Worm (Caenorhabditis elegans) whole organism, L3 larva: ENCODE measurements around the gene K03D3.2.
"Not testable (repeated sequence)": the region's sequence is repeated elsewhere in the genome, so short reads cannot be mapped to it uniquely, and the experiment has no call there.

ENCODE experiments used
- ZK546.5 ChIP-seq: sonication (generic microtip); optimal IDR thresholded peaks from 2 replicates; lab custom pipeline; 2017; ENCODE audit warnings: missing biosample characterization, missing genetic modification characterization
- aly-2 ChIP-seq: fragments of 150-350 bp; optimal IDR thresholded peaks from 2 replicates; lab custom pipeline; 2014; ENCODE audit warnings: missing biosample characterization, missing genetic modification characterization
- ama-1 ChIP-seq: fragments of 150-350 bp; optimal IDR thresholded peaks from 2 replicates; lab custom pipeline; 2018
- ceh-16 ChIP-seq: sonication (generic microtip); optimal IDR thresholded peaks from 2 replicates; lab custom pipeline; 2017; ENCODE audit warnings: missing biosample characterization, missing genetic modification characterization
- ceh-28 ChIP-seq: fragments of 150-350 bp; optimal IDR thresholded peaks from 2 replicates; lab custom pipeline; 2014; ENCODE audit warnings: missing biosample characterization, missing genetic modification reagents, missing genetic modification characterization
- daf-12 ChIP-seq: fragments of 150-350 bp; optimal IDR thresholded peaks from 2 replicates; lab custom pipeline; 2014; ENCODE audit warnings: missing biosample characterization, missing genetic modification reagents, missing genetic modification characterization
- elt-2 ChIP-seq: sonication (generic microtip); optimal IDR thresholded peaks from 2 replicates; lab custom pipeline; 2016; ENCODE audit warnings: missing genetic modification reagents, mild to moderate bottlenecking, missing genetic modification characterization, missing compliant biosample characterization
- elt-3 ChIP-seq, 3 experiments: fragments of 150-350 bp in 1 of 3; sonication (generic microtip) in 2 of 3; optimal IDR thresholded peaks; 2 replicates in 2 of 3; 4 replicates in 1 of 3; lab custom pipeline; 2014 to 2017; ENCODE audit warnings: missing biosample characterization in 3 of 3, missing genetic modification characterization in 3 of 3
- eor-1 ChIP-seq, 2 experiments: fragments of 150-350 bp; optimal IDR thresholded peaks; 2 replicates each; lab custom pipeline; 2014 to 2018; ENCODE audit warnings: missing biosample characterization in 2 of 2, missing genetic modification characterization in 2 of 2
- fkh-10 ChIP-seq: sonication (generic microtip); optimal IDR thresholded peaks from 2 replicates; lab custom pipeline; 2017; ENCODE audit warnings: missing biosample characterization, missing genetic modification reagents, missing genetic modification characterization
- fkh-2 ChIP-seq: fragments of 150-350 bp; optimal IDR thresholded peaks from 2 replicates; lab custom pipeline; 2014; ENCODE audit warnings: missing biosample characterization, missing genetic modification reagents, missing genetic modification characterization
- fos-1 ChIP-seq: fragments of 150-350 bp; optimal IDR thresholded peaks from 2 replicates; lab custom pipeline; 2014; ENCODE audit warnings: missing biosample characterization, missing genetic modification characterization
- hmg-11 ChIP-seq: sonication (generic microtip); optimal IDR thresholded peaks from 2 replicates; lab custom pipeline; 2016; ENCODE audit warnings: missing genetic modification characterization, missing compliant biosample characterization
- jun-1 ChIP-seq: fragments of 150-350 bp; optimal IDR thresholded peaks from 2 replicates; lab custom pipeline; 2014; ENCODE audit warnings: missing biosample characterization, missing genetic modification reagents, missing genetic modification characterization
- lin-15B ChIP-seq: fragments of 150-350 bp; optimal IDR thresholded peaks from 2 replicates; lab custom pipeline; 2014; ENCODE audit warnings: missing biosample characterization, missing genetic modification characterization
- lsy-12 ChIP-seq: sonication (generic microtip); optimal IDR thresholded peaks from 2 replicates; lab custom pipeline; 2016; ENCODE audit warnings: mild to moderate bottlenecking, missing genetic modification characterization, missing compliant biosample characterization
- mdl-1 ChIP-seq: fragments of 150-350 bp; optimal IDR thresholded peaks from 2 replicates; lab custom pipeline; 2014; ENCODE audit warnings: missing biosample characterization, missing genetic modification characterization
- nfya-1 ChIP-seq: sonication (generic microtip); optimal IDR thresholded peaks from 2 replicates; lab custom pipeline; 2017; ENCODE audit warnings: missing genetic modification characterization, mild to moderate bottlenecking, missing compliant biosample characterization, antibody characterized with exemption, moderate library complexity; ENCODE audit not compliant: insufficient read depth
- nhr-11 ChIP-seq: fragments of 150-350 bp; optimal IDR thresholded peaks from 2 replicates; lab custom pipeline; 2014; ENCODE audit warnings: missing biosample characterization, missing genetic modification characterization
- nhr-12 ChIP-seq: fragments of 150-350 bp; optimal IDR thresholded peaks from 2 replicates; lab custom pipeline; 2014; ENCODE audit warnings: missing biosample characterization, missing genetic modification characterization
- nhr-23 ChIP-seq: fragments of 150-350 bp; optimal IDR thresholded peaks from 2 replicates; lab custom pipeline; 2014; ENCODE audit warnings: missing biosample characterization, missing genetic modification reagents, missing genetic modification characterization
- nhr-237 ChIP-seq: fragments of 150-350 bp; optimal IDR thresholded peaks from 2 replicates; lab custom pipeline; 2014; ENCODE audit warnings: missing biosample characterization, missing genetic modification characterization
- nhr-25 ChIP-seq: sonication (generic microtip); optimal IDR thresholded peaks from 2 replicates; lab custom pipeline; 2017; ENCODE audit warnings: missing biosample characterization, missing genetic modification characterization
- nhr-28 ChIP-seq: fragments of 150-350 bp; optimal IDR thresholded peaks from 2 replicates; lab custom pipeline; 2014; ENCODE audit warnings: missing biosample characterization, missing genetic modification characterization
- nhr-43 ChIP-seq: sonication (generic microtip); optimal IDR thresholded peaks from 2 replicates; lab custom pipeline; 2016; ENCODE audit warnings: mild to moderate bottlenecking, missing genetic modification characterization, missing compliant biosample characterization; ENCODE audit not compliant: poor library complexity, severe bottlenecking
- nhr-67 ChIP-seq: fragments of 150-350 bp; optimal IDR thresholded peaks from 2 replicates; lab custom pipeline; 2014; ENCODE audit warnings: missing biosample characterization, missing genetic modification characterization
- nhr-76 ChIP-seq: fragments of 150-350 bp; sonication (generic microtip); optimal IDR thresholded peaks from 5 replicates; lab custom pipeline; 2014; ENCODE audit warnings: missing biosample characterization, missing genetic modification characterization
- pha-4 ChIP-seq: fragments of 150-350 bp; optimal IDR thresholded peaks from 2 replicates; lab custom pipeline; 2014; ENCODE audit warnings: missing biosample characterization, missing genetic modification reagents, missing genetic modification characterization
- pqm-1 ChIP-seq: fragments of 150-350 bp; optimal IDR thresholded peaks from 2 replicates; lab custom pipeline; 2017; ENCODE audit warnings: missing biosample characterization, missing genetic modification characterization, inconsistent platforms
- sea-2 ChIP-seq: fragments of 150-350 bp; sonication (generic microtip); optimal IDR thresholded peaks from 4 replicates; lab custom pipeline; 2014; ENCODE audit warnings: missing biosample characterization, missing genetic modification reagents, missing genetic modification characterization
- snpc-4 ChIP-seq: fragments of 150-350 bp; optimal IDR thresholded peaks from 2 replicates; lab custom pipeline; 2014; ENCODE audit warnings: missing biosample characterization, missing genetic modification characterization
- unc-39 ChIP-seq: sonication (generic microtip); optimal IDR thresholded peaks from 4 replicates; lab custom pipeline; 2017; ENCODE audit warnings: missing biosample characterization, missing genetic modification characterization
- unc-62 ChIP-seq: fragments of 150-350 bp; sonication (generic microtip); optimal IDR thresholded peaks from 4 replicates; lab custom pipeline; 2014; ENCODE audit warnings: missing biosample characterization, missing genetic modification reagents, missing genetic modification characterization
- zag-1 ChIP-seq: fragments of 150-350 bp; optimal IDR thresholded peaks from 2 replicates; lab custom pipeline; 2014; ENCODE audit warnings: missing biosample characterization, missing genetic modification characterization
- ztf-11 ChIP-seq: fragments of 150-350 bp; optimal IDR thresholded peaks from 2 replicates; lab custom pipeline; 2014; ENCODE audit warnings: missing biosample characterization, missing genetic modification characterization

K03D3.2 gene

ce11 chrIV:16310103-16310502 is 18.3 kb downstream of the K03D3.2 start:
- TF ChIP-seq ztf-11 (tag; lab: Kevin White, UChicago) (no peak), lsy-12 (no peak), unc-62 (GFP tag; lab: Kevin White, UChicago) (no peak), aly-2 (tag; lab: Kevin White, UChicago) (no peak), nhr-28 (no peak), fkh-10 (no peak), zag-1 (tag; lab: Kevin White, UChicago) (no peak), nhr-25 (tag; lab: Kevin White, UChicago) (no peak), eor-1 (tag; optimal IDR thresholded peaks at IDR 0.05; lab: Kevin White, UChicago) (no peak), snpc-4 (tag; lab: Kevin White, UChicago) (no peak), elt-3 (tag; optimal IDR thresholded peaks at IDR 0.05; lab: Kevin White, UChicago) (no peak), mdl-1 (tag; lab: Kevin White, UChicago) (no peak), ceh-28 (tag; lab: Kevin White, UChicago) (no peak), pqm-1 (tag; lab: Kevin White, UChicago) (no peak), unc-39 (tag; lab: Kevin White, UChicago) (no peak), nhr-76 (no peak), jun-1 (no peak), lin-15B (tag; lab: Kevin White, UChicago) (no peak), ceh-16 (tag; lab: Kevin White, UChicago) (no peak), hmg-11 (tag; lab: Kevin White, UChicago) (no peak)

- TF ChIP-seq unc-62 (GFP tag; lab: Kevin White, UChicago); nhr-12; daf-12 (tag; lab: Kevin White, UChicago): not testable (repeated sequence)
Observed at ce11 chrIV:16307925-16308324, 20.5 kb downstream of the K03D3.2 start, which contains the start of gene rac-2. Gene rac-2, plus strand, starts transcription at chrIV:16308225.

- no peak for TF ChIP-seq nhr-28
- no peak for TF ChIP-seq mdl-1 (tag; lab: Kevin White, UChicago)
- no peak for TF ChIP-seq fos-1 (tag; lab: Kevin White, UChicago)
- TF ChIP-seq nhr-67: no peak
- TF ChIP-seq lsy-12: no peak
- TF ChIP-seq jun-1: no peak
- no peak for TF ChIP-seq ZK546.5 (tag; lab: Kevin White, UChicago)
- no peak for TF ChIP-seq snpc-4 (tag; lab: Kevin White, UChicago)
- no peak for TF ChIP-seq zag-1 (tag; lab: Kevin White, UChicago)
- TF ChIP-seq pqm-1 (tag; lab: Kevin White, UChicago): no peak
Observed at ce11 chrIV:16306918-16307317, 21.5 kb downstream of the K03D3.2 start.

- TF ChIP-seq pha-4 (no peak), nhr-11 (tag; lab: Kevin White, UChicago) (no peak), unc-39 (tag; lab: Kevin White, UChicago) (no peak), nhr-12 (no peak), nhr-43 (tag; lab: Kevin White, UChicago) (no peak), sea-2 (GFP tag; lab: Kevin White, UChicago) (no peak), jun-1 (no peak), elt-3 (tag; optimal IDR thresholded peaks at IDR 0.05; lab: Kevin White, UChicago) (no peak), unc-62 (GFP tag; lab: Kevin White, UChicago) (no peak), nfya-1 (tag; lab: Kevin White, UChicago) (no peak), fkh-2 (no peak), ceh-28 (tag; lab: Kevin White, UChicago) (no peak), ama-1 (no peak), nhr-25 (tag; lab: Kevin White, UChicago) (no peak), ztf-11 (tag; lab: Kevin White, UChicago) (no peak), nhr-76 (no peak), lsy-12 (no peak), nhr-23 (tag; lab: Kevin White, UChicago) (no peak), ceh-16 (tag; lab: Kevin White, UChicago) (no peak), nhr-237 (tag; lab: Kevin White, UChicago) (no peak)
Observed at ce11 chrIV:16298851-16299250, 29.6 kb downstream of the K03D3.2 start, which contains the start of gene srz-72. Gene srz-72, plus strand, starts transcription at chrIV:16299151.

ce11 chrIV:16293889-16294288 is 34.5 kb downstream of the K03D3.2 start:
- peak; percentile 68 for TF ChIP-seq elt-2 (tag; lab: Kevin White, UChicago)
- TF ChIP-seq ama-1: no peak
